Worm (Caenorhabditis elegans) whole organism, L4/young adult: ENCODE results near the gene Y57G11C.20.

Experiments used
- W03F9.2 ChIP-seq: fragments of 150-350 bp; optimal IDR thresholded peaks from 2 replicates; lab custom pipeline; 2014; ENCODE audit warnings: missing biosample characterization, missing genetic modification characterization
- dao-5 ChIP-seq: sonication (generic microtip); optimal IDR thresholded peaks from 2 replicates; lab custom pipeline; 2016; ENCODE audit warnings: missing genotype, missing genetic modification characterization, moderate library complexity, missing compliant biosample characterization
- him-1 ChIP-seq: sonication (generic microtip); optimal IDR thresholded peaks from 2 replicates; lab custom pipeline; 2016; ENCODE audit warnings: missing genotype, missing genetic modification reagents, missing genetic modification characterization, missing compliant biosample characterization

Y57G11C.20 gene

ce11 chrIV:14874926-14875570 is 31.9 kb downstream of the Y57G11C.20 start:
- TF ChIP-seq dao-5 (no peak), W03F9.2 (tag; lab: Kevin White, UChicago) (no peak), him-1 (tag; lab: Kevin White, UChicago) (no peak)

ce11 chrIV:14876632-14877031 is 33.5 kb downstream of the Y57G11C.20 start:
- TF ChIP-seq W03F9.2 (tag; lab: Kevin White, UChicago) (no peak), dao-5 (no peak), him-1 (tag; lab: Kevin White, UChicago) (no peak)

DNA sequence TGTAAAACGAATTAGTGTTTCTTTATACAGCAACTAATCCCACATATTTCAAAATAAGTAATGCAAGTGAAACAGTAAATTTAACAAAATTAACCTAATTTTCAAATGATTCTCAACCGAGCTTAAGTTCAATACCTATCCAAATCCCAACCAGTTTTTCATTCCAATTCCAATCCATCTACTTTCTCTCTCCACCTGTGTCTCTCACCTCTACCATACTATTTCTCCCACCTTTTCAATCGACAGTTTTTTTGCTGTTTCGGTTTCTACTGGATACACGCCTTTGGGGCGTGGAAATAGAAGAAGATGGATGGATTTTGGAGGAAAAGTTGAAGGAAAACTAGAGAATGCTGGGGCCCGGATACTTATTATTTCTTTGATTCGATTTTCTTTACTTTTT is 34.5 kb downstream of the Y57G11C.20 start:
- TF ChIP-seq W03F9.2 (tag; lab: Kevin White, UChicago): no peak
- TF ChIP-seq him-1 (tag; lab: Kevin White, UChicago): no peak
- TF ChIP-seq dao-5: no peak

- TF ChIP-seq W03F9.2 (tag; lab: Kevin White, UChicago) (no peak), dao-5 (no peak), him-1 (tag; lab: Kevin White, UChicago) (no peak)
Measured at ce11 chrIV:14879184-14879583, 36.0 kb downstream of the Y57G11C.20 start, which contains the start of gene eps-8. TSS of gene eps-8 (plus strand) at chrIV:14879484.

DNA sequence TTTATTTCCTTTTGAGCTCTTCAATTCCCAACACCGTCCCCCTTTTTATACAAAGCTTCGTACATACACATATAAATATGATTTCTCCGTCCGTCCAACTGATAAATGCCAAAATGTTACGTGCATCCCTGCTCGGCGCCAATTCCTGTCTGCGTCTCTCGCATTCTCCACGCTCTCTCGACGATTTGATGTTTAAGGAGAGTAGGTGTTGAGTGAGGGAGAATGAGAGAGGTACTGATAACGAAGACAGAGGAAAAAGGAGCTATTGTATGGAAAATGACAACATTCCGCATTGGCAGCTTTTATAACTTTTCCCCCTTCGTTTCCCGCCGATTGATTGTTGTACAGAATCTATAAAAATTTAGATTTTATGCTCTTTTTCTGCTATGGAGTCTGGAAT is 40.6 kb downstream of the Y57G11C.20 start:
- TF ChIP-seq W03F9.2 (tag; lab: Kevin White, UChicago) (no peak), him-1 (tag; lab: Kevin White, UChicago) (no peak), dao-5 (no peak)

ce11 chrIV:14885584-14885983 is 42.4 kb downstream of the Y57G11C.20 start:
- TF ChIP-seq him-1 (tag; lab: Kevin White, UChicago): no peak
- no peak for TF ChIP-seq W03F9.2 (tag; lab: Kevin White, UChicago)
- TF ChIP-seq dao-5: no peak

ce11 chrIV:14888889-14889664 is 45.9 kb downstream of the Y57G11C.20 start:
- TF ChIP-seq W03F9.2 (tag; lab: Kevin White, UChicago): no peak
- TF ChIP-seq dao-5: no peak
- TF ChIP-seq him-1 (tag; lab: Kevin White, UChicago): no peak

ce11 chrIV:14890914-14891313 is 47.8 kb downstream of the Y57G11C.20 start:
- TF ChIP-seq dao-5 (no peak), him-1 (tag; lab: Kevin White, UChicago) (no peak), W03F9.2 (tag; lab: Kevin White, UChicago) (no peak)

- TF ChIP-seq W03F9.2 (tag; lab: Kevin White, UChicago): no peak
- no peak for TF ChIP-seq dao-5
- TF ChIP-seq him-1 (tag; lab: Kevin White, UChicago): no peak
Measured at ce11 chrIV:14891996-14892395, 48.8 kb downstream of the Y57G11C.20 start.

DNA sequence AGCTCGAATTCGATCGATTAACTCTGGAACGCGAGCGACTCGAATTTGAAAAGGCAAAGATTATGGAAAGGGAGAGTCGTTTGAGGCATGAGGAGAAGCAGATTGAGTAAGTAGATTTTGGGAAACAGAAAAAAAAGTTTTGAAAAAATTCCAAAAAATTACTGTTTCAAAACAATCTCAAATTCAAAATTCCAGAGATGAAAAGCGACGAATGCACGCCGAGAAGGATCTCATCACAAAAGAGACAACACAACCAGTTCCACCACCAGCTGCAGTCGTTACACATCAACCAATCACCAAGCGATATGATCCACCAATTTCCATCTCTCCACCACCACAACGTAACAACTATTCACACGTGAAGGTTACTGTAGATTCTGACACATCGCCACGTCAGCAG is 51.2 kb downstream of the Y57G11C.20 start:
- TF ChIP-seq him-1 (tag; lab: Kevin White, UChicago) (no peak), W03F9.2 (tag; lab: Kevin White, UChicago) (no peak), dao-5 (no peak)
